Worm (Caenorhabditis elegans): ENCODE data around the gene mlh-1.

Gene mlh-1

ce11 chrIII:13540791-13541190 is 26.4 kb upstream of the mlh-1 start:
- TF ChIP-seq lin-15B (tag; optimal IDR thresholded peaks at IDR 0.05) (no peak), eor-1 (tag; optimal IDR thresholded peaks at IDR 0.05) (no peak), lsy-12 (tag; optimal IDR thresholded peaks at IDR 0.05) (no peak), unc-39 (tag; optimal IDR thresholded peaks at IDR 0.05) (no peak), ztf-4 (tag; optimal IDR thresholded peaks at IDR 0.05) (no peak), nhr-25 (tag; optimal IDR thresholded peaks at IDR 0.05) (no peak), nhr-77 (tag; optimal IDR thresholded peaks at IDR 0.05) (no peak), pqm-1 (tag; optimal IDR thresholded peaks at IDR 0.05) (no peak), sea-2 (GFP tag; optimal IDR thresholded peaks at IDR 0.05) (no peak)

- TF ChIP-seq zag-1 (tag; optimal IDR thresholded peaks at IDR 0.05) (no peak), nhr-237 (tag; optimal IDR thresholded peaks at IDR 0.05) (no peak), ceh-9 (tag; optimal IDR thresholded peaks at IDR 0.05) (no peak), mdl-1 (tag; optimal IDR thresholded peaks at IDR 0.05) (no peak), lin-39 (tag; optimal IDR thresholded peaks at IDR 0.05) (no peak), ceh-16 (tag; optimal IDR thresholded peaks at IDR 0.05) (no peak), lin-15B (tag; optimal IDR thresholded peaks at IDR 0.05) (no peak), unc-39 (tag; optimal IDR thresholded peaks at IDR 0.05) (no peak), nhr-76 (tag; optimal IDR thresholded peaks at IDR 0.05) (no peak)
Measured at ce11 chrIII:13535735-13536390, 21.5 kb upstream of the mlh-1 start.

DNA sequence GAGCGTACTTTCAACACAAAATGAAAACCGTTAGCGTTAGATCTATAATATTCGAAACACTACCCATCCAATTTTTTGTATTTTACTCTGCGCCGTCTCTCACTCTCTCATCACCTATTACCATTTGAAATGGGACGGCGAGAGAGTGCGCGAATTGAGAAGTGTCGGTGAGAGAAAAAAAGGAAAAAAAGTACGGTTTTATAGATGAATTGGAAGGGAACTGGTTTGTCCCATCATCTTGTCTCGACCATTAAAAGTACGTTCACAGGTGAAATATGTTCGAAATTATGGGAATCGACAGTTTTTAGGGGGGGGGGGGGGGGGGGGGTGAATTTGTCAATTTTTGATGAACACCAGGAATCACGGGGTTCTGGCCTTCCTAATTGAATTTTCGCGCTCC is 20.3 kb upstream of the mlh-1 start:
- TF ChIP-seq jun-1 (tag; optimal IDR thresholded peaks at IDR 0.05) = no peak
- peak; percentile 4 for TF ChIP-seq pha-4 (tag; optimal IDR thresholded peaks at IDR 0.05)
- TF ChIP-seq nhr-23 (tag; optimal IDR thresholded peaks at IDR 0.05) = peak; percentile 18
- peak; percentile 63 for TF ChIP-seq nhr-25 (tag; optimal IDR thresholded peaks at IDR 0.05)

DNA sequence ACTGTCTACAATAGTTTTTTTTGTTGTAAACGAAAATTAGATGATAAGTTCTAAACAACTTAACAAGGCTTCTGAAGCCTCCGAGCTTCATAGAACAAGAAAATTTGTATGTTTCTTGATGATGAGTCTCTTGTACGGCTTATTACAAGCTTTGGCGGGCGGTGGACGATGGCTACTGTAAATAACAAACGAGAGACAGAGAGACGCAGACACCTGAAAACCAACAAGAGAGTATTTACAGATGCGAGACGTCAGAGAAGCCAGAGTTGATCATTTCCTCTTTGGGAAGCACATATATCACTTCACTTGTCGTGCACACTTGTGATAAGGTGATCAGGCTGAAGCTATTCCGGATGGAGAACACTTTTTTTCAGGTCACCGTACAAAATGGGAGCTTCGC is 16.5 kb upstream of the mlh-1 start:
- TF ChIP-seq pha-4 (tag; optimal IDR thresholded peaks at IDR 0.05) (peak; percentile 67), daf-12 (tag; optimal IDR thresholded peaks at IDR 0.05) (no peak)

DNA sequence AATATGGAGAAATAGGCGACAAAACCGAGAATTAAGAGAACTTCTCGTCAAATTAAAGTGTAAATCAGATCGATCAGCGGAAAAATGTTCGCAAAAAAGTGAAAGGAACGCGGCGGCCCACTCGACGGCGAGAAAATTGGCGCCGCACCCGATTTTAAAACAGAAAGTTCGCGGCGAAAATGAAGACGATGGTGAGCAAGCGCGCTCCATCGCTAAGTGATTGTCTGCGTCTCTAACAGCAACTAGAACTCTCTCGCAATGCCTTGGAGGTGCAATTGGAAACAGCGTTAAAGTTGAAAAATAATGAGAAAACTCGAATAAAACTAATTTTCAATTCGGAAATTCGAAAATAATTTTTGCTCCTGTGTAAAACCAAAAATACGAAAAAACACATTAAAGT is 15.6 kb upstream of the mlh-1 start:
- TF ChIP-seq ceh-28 (tag; optimal IDR thresholded peaks at IDR 0.05) (peak; percentile 19), nhr-28 (tag; optimal IDR thresholded peaks at IDR 0.05) (no peak), pha-4 (tag; optimal IDR thresholded peaks at IDR 0.05) (peak; percentile 68), hmg-11 (tag; optimal IDR thresholded peaks at IDR 0.05) (peak; percentile 61), ceh-16 (tag; optimal IDR thresholded peaks at IDR 0.05) (no peak), R02D3.7 (tag; optimal IDR thresholded peaks at IDR 0.05) (no peak), unc-62 (GFP tag; optimal IDR thresholded peaks at IDR 0.05) (no peak), nhr-23 (tag; optimal IDR thresholded peaks at IDR 0.05) (peak; percentile 79), elt-3 (tag; optimal IDR thresholded peaks at IDR 0.05) (no peak), elt-1 (tag; optimal IDR thresholded peaks at IDR 0.05) (no peak), sea-2 (GFP tag; optimal IDR thresholded peaks at IDR 0.05) (no peak), lin-39 (tag; optimal IDR thresholded peaks at IDR 0.05) (peak; percentile 83), lsy-12 (tag; optimal IDR thresholded peaks at IDR 0.05) (peak; percentile 34), lin-15B (tag; optimal IDR thresholded peaks at IDR 0.05) (peak; percentile 82), nhr-25 (tag; optimal IDR thresholded peaks at IDR 0.05) (peak; percentile 87), nfya-1 (tag; optimal IDR thresholded peaks at IDR 0.05; ENCODE audit: insufficient read depth) (peak; percentile 83), pqm-1 (tag; optimal IDR thresholded peaks at IDR 0.05) (no peak), nhr-43 (tag; optimal IDR thresholded peaks at IDR 0.05; ENCODE audit: poor library complexity, severe bottlenecking) (no peak), mml-1 (tag; optimal IDR thresholded peaks at IDR 0.05) (no peak), egl-5 (tag; optimal IDR thresholded peaks at IDR 0.05) (no peak), nhr-237 (tag; optimal IDR thresholded peaks at IDR 0.05) (no peak), snpc-4 (tag; optimal IDR thresholded peaks at IDR 0.05) (peak; percentile 35), elt-2 (tag; optimal IDR thresholded peaks at IDR 0.05) (peak; percentile 11)
